Worm (Caenorhabditis elegans): ENCODE measurements around the gene F07B10.7.

DNA sequence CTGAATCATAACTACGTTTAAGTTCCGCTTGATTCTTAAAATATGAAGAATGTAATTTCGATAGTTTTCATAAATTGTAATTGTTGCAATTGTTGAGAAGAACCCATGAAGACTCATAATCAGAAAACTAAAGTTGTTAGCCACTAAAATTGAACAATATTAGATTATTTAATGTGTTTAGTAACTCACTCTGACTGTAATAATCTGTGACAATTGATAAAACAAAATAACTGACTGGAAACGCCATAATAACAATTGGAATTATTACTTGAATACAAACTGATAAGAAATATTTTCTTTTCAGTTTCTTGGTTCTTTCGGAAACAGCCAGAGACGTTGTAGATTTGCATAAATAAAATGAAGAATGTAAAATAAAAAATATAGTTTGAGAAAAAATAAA lies 38.9 kb upstream of the F07B10.7 start:
- no peak for TF ChIP-seq him-1 (tag; optimal IDR thresholded peaks at IDR 0.05)
- TF ChIP-seq dao-5 (tag; optimal IDR thresholded peaks at IDR 0.05), result no peak

All from whole organism, L4/young adult.